Worm (Caenorhabditis elegans) whole organism, L1 larva: ENCODE data around the gene lgg-2.

ENCODE experiments used
- blmp-1 ChIP-seq: fragments of 150-350 bp; optimal IDR thresholded peaks from 2 replicates; lab custom pipeline; 2014; ENCODE audit warnings: missing biosample characterization, missing genetic modification characterization
- ceh-8 ChIP-seq: fragments of 200-800 bp; sonication (Bioruptor generic); optimal IDR thresholded peaks from 2 replicates; lab custom pipeline; 2018; ENCODE audit warnings: mild to moderate bottlenecking, missing genetic modification characterization, moderate library complexity, missing compliant biosample characterization
- ceh-82 ChIP-seq, 3 experiments: fragments of 150-350 bp in 1 of 3; sonication (generic microtip) in 2 of 3; optimal IDR thresholded peaks; 2 replicates each; lab custom pipeline; 2014 to 2017; ENCODE audit warnings: missing biosample characterization in 3 of 3, missing genetic modification characterization in 3 of 3
- ceh-90 ChIP-seq: sonication (generic microtip); optimal IDR thresholded peaks from 2 replicates; lab custom pipeline; 2016; ENCODE audit warnings: missing genetic modification characterization, missing compliant biosample characterization
- dpl-1 ChIP-seq, 3 experiments: fragments of 150-350 bp in 2 of 3; sonication (generic microtip) in 1 of 3; optimal IDR thresholded peaks; 2 replicates each; lab custom pipeline; 2014 to 2017; ENCODE audit warnings: missing biosample characterization in 3 of 3, missing genetic modification characterization in 3 of 3, missing genetic modification reagents in 3 of 3
- dsc-1 ChIP-seq: sonication (generic microtip); optimal IDR thresholded peaks from 2 replicates; lab custom pipeline; 2016; ENCODE audit warnings: mild to moderate bottlenecking, missing genetic modification characterization, missing compliant biosample characterization
- efl-1 ChIP-seq, 4 experiments: fragments of 150-350 bp; optimal IDR thresholded peaks in 3 of 4; peaks in 1 of 4; 1 replicate in 1 of 4; 2 replicates in 3 of 4; lab custom pipeline; 2014; ENCODE audit warnings: missing biosample characterization in 2 of 4, missing genetic modification characterization in 2 of 4, missing genetic modification reagents in 2 of 4
- efl-3 ChIP-seq: fragments of 200-800 bp; sonication (Bioruptor generic); optimal IDR thresholded peaks from 2 replicates; lab custom pipeline; 2018; ENCODE audit warnings: mild to moderate bottlenecking, missing genetic modification characterization, missing compliant biosample characterization
- egl-27 ChIP-seq, 2 experiments: fragments of 150-350 bp in 1 of 2; sonication (generic microtip); optimal IDR thresholded peaks; 3 replicates each; lab custom pipeline; 2017 to 2018; ENCODE audit warnings: missing biosample characterization in 2 of 2, missing genetic modification characterization in 2 of 2, missing genetic modification reagents in 2 of 2
- elt-3 ChIP-seq, 6 experiments: fragments of 150-350 bp in 1 of 6; sonication (generic microtip); optimal IDR thresholded peaks; 2 replicates each; lab custom pipeline; 2017 to 2018; ENCODE audit warnings: missing biosample characterization in 6 of 6, missing genetic modification characterization in 6 of 6, inconsistent platforms in 1 of 6
- fkh-10 ChIP-seq: sonication (generic microtip); optimal IDR thresholded peaks from 2 replicates; lab custom pipeline; 2017; ENCODE audit warnings: missing biosample characterization, missing genetic modification reagents, missing genetic modification characterization
- fkh-4 ChIP-seq: sonication (generic microtip); optimal IDR thresholded peaks from 2 replicates; lab custom pipeline; 2016; ENCODE audit warnings: missing compliant biosample characterization, missing genetic modification characterization, borderline replicate concordance
- fkh-8 ChIP-seq: sonication (generic microtip); optimal IDR thresholded peaks from 2 replicates; lab custom pipeline; 2016; ENCODE audit warnings: mild to moderate bottlenecking, missing genetic modification characterization, missing compliant biosample characterization
- isw-1 ChIP-seq: fragments of 200-800 bp; sonication (Bioruptor generic); IDR thresholded peaks from 2 replicates; pipeline ENCODE4 v1.3.6; 2022; ENCODE audit warnings: missing genetic modification characterization, missing compliant biosample characterization
- jun-1 ChIP-seq: fragments of 150-350 bp; optimal IDR thresholded peaks from 2 replicates; lab custom pipeline; 2014; ENCODE audit warnings: missing biosample characterization, missing genetic modification reagents, missing genetic modification characterization
- lin-14 ChIP-seq: fragments of 200-800 bp; sonication (Bioruptor generic); optimal IDR thresholded peaks from 2 replicates; lab custom pipeline; 2018; ENCODE audit warnings: mild to moderate bottlenecking, missing genetic modification characterization, moderate library complexity, missing compliant biosample characterization
- lin-39 ChIP-seq: fragments of 150-350 bp; optimal IDR thresholded peaks from 2 replicates; lab custom pipeline; 2014; ENCODE audit warnings: missing biosample characterization, missing genetic modification reagents, missing genetic modification characterization
- lsy-2 ChIP-seq, 2 experiments: fragments of 150-350 bp; optimal IDR thresholded peaks; 2 replicates each; lab custom pipeline; 2014; ENCODE audit warnings: missing biosample characterization in 2 of 2, missing genetic modification characterization in 2 of 2
- mdl-1 ChIP-seq, 2 experiments: fragments of 150-350 bp; optimal IDR thresholded peaks; 2 replicates each; lab custom pipeline; 2014 to 2017; ENCODE audit warnings: missing biosample characterization in 2 of 2, missing genetic modification characterization in 2 of 2, inconsistent platforms in 1 of 2
- mef-2 ChIP-seq: fragments of 150-350 bp; optimal IDR thresholded peaks from 2 replicates; lab custom pipeline; 2014; ENCODE audit warnings: missing biosample characterization, missing genetic modification characterization
- mep-1 ChIP-seq: fragments of 150-350 bp; optimal IDR thresholded peaks from 2 replicates; lab custom pipeline; 2014; ENCODE audit warnings: missing biosample characterization, missing genetic modification characterization
- nhr-12 ChIP-seq: sonication (generic microtip); optimal IDR thresholded peaks from 2 replicates; lab custom pipeline; 2017; ENCODE audit warnings: missing biosample characterization, missing genetic modification characterization
- nhr-19 ChIP-seq: fragments of 200-800 bp; sonication (Bioruptor generic); conservative IDR thresholded peaks from 2 replicates; pipeline ENCODE4 v1.3.6; 2022; ENCODE audit warnings: missing genetic modification characterization, missing compliant biosample characterization
- nhr-20 ChIP-seq: sonication (generic microtip); optimal IDR thresholded peaks from 2 replicates; lab custom pipeline; 2016; ENCODE audit warnings: mild to moderate bottlenecking, missing genetic modification characterization, missing compliant biosample characterization
- nhr-71 ChIP-seq: sonication (generic microtip); optimal IDR thresholded peaks from 2 replicates; lab custom pipeline; 2016; ENCODE audit warnings: mild to moderate bottlenecking, missing genetic modification characterization, moderate library complexity, missing compliant biosample characterization
- nhr-85 ChIP-seq: sonication (generic microtip); peaks from one replicate; lab custom pipeline; 2016; ENCODE audit warnings: missing genetic modification characterization, inconsistent platforms, missing compliant biosample characterization
- nhr-90 ChIP-seq: sonication (generic microtip); optimal IDR thresholded peaks from 2 replicates; lab custom pipeline; 2016; ENCODE audit warnings: mild to moderate bottlenecking, missing genetic modification characterization, missing compliant biosample characterization; ENCODE audit not compliant: poor library complexity
- pag-3 ChIP-seq: sonication (generic microtip); optimal IDR thresholded peaks from 2 replicates; lab custom pipeline; 2017; ENCODE audit warnings: missing genetic modification characterization, mild to moderate bottlenecking, missing compliant biosample characterization, antibody characterized with exemption, borderline replicate concordance; ENCODE audit not compliant: insufficient read depth
- pax-3 ChIP-seq: fragments of 200-800 bp; sonication (Bioruptor generic); optimal IDR thresholded peaks from 2 replicates; lab custom pipeline; 2018; ENCODE audit warnings: mild to moderate bottlenecking, missing genetic modification characterization, moderate library complexity, missing compliant biosample characterization
- rnt-1 ChIP-seq: sonication (generic microtip); optimal IDR thresholded peaks from 2 replicates; lab custom pipeline; 2016; ENCODE audit warnings: mild to moderate bottlenecking, missing genetic modification characterization, moderate library complexity, missing compliant biosample characterization
- skn-1 ChIP-seq: fragments of 150-350 bp; optimal IDR thresholded peaks from 2 replicates; lab custom pipeline; 2014; ENCODE audit warnings: missing biosample characterization, missing genetic modification characterization
- snu-23 ChIP-seq: sonication (generic microtip); optimal IDR thresholded peaks from 2 replicates; lab custom pipeline; 2016; ENCODE audit warnings: missing genetic modification characterization, missing compliant biosample characterization
- sup-37 ChIP-seq: fragments of 200-800 bp; sonication (Bioruptor generic); optimal IDR thresholded peaks from 2 replicates; lab custom pipeline; 2018; ENCODE audit warnings: mild to moderate bottlenecking, missing genetic modification characterization, missing compliant biosample characterization
- swsn-7 ChIP-seq: sonication (generic microtip); optimal IDR thresholded peaks from 2 replicates; lab custom pipeline; 2016; ENCODE audit warnings: missing genetic modification characterization, missing compliant biosample characterization
- tbx-2 ChIP-seq: sonication (generic microtip); optimal IDR thresholded peaks from 2 replicates; lab custom pipeline; 2016; ENCODE audit warnings: missing genetic modification characterization, missing compliant biosample characterization
- tlp-1 ChIP-seq: fragments of 150-350 bp; optimal IDR thresholded peaks from 2 replicates; lab custom pipeline; 2014; ENCODE audit warnings: missing biosample characterization, missing genetic modification characterization
- unc-130 ChIP-seq: fragments of 150-350 bp; optimal IDR thresholded peaks from 2 replicates; lab custom pipeline; 2017; ENCODE audit warnings: missing biosample characterization, missing genetic modification characterization, inconsistent platforms
- unc-62 ChIP-seq: fragments of 150-350 bp; optimal IDR thresholded peaks from 2 replicates; lab custom pipeline; 2014; ENCODE audit warnings: missing biosample characterization, missing genetic modification reagents, missing genetic modification characterization
- vab-15 ChIP-seq: sonication (generic microtip); optimal IDR thresholded peaks from 2 replicates; lab custom pipeline; 2017; ENCODE audit warnings: missing genotype, mild to moderate bottlenecking, missing genetic modification characterization, missing compliant biosample characterization
- xbp-1 ChIP-seq: sonication (generic microtip); optimal IDR thresholded peaks from 2 replicates; lab custom pipeline; 2016; ENCODE audit warnings: missing genetic modification characterization, missing compliant biosample characterization
- zip-4 ChIP-seq: fragments of 200-800 bp; sonication (Bioruptor generic); optimal IDR thresholded peaks from 2 replicates; lab custom pipeline; 2018; ENCODE audit warnings: mild to moderate bottlenecking, missing genetic modification characterization, moderate library complexity, missing compliant biosample characterization
- ztf-11 ChIP-seq, 2 experiments: sonication (generic microtip); optimal IDR thresholded peaks; 2 replicates each; lab custom pipeline; 2016 to 2017; ENCODE audit warnings: missing genetic modification characterization in 2 of 2, missing biosample characterization in 1 of 2, missing compliant biosample characterization in 1 of 2
- ztf-4 ChIP-seq: fragments of 150-350 bp; optimal IDR thresholded peaks from 2 replicates; lab custom pipeline; 2014; ENCODE audit warnings: missing biosample characterization, missing genetic modification characterization

The lgg-2 gene

ce11 chrIV:10980628-10981027, 44.9 kb upstream of the lgg-2 start (continued):
- TF ChIP-seq jun-1 (tag; lab: Kevin White, UChicago), result no peak
- TF ChIP-seq nhr-85 (tag; lab: Kevin White, UChicago), result peak; percentile 73
- peak; percentile 62 for TF ChIP-seq lin-14
- no peak for TF ChIP-seq tlp-1 (tag; lab: Kevin White, UChicago)
- TF ChIP-seq mdl-1 (tag; optimal IDR thresholded peaks at IDR 0.05; lab: Kevin White, UChicago), result no peak
- no peak for TF ChIP-seq nhr-71 (tag; lab: Kevin White, UChicago)
- TF ChIP-seq ztf-4 (tag; lab: Kevin White, UChicago), result no peak
- no peak for TF ChIP-seq pag-3 (tag; lab: Kevin White, UChicago)
- TF ChIP-seq skn-1 (tag; lab: Kevin White, UChicago), result no peak
- no peak for TF ChIP-seq egl-27 (tag; optimal IDR thresholded peaks at IDR 0.05; lab: Kevin White, UChicago)
- no peak for TF ChIP-seq pax-3
- TF ChIP-seq efl-3 (GFP tag; lab: Kevin White, UChicago), result no peak
- TF ChIP-seq dsc-1 (tag; lab: Kevin White, UChicago), result no peak
- no peak for TF ChIP-seq sup-37
- TF ChIP-seq fkh-8, result no peak
- no peak for TF ChIP-seq nhr-90 (tag; lab: Kevin White, UChicago)
- no peak for TF ChIP-seq nhr-12 (tag; lab: Kevin White, UChicago)
- no peak for TF ChIP-seq vab-15
- TF ChIP-seq unc-62 (GFP tag; lab: Kevin White, UChicago), result no peak
- TF ChIP-seq fkh-10 (GFP tag; lab: Kevin White, UChicago), result no peak
- TF ChIP-seq blmp-1 (tag; lab: Kevin White, UChicago), result peak; percentile 20
- no peak for TF ChIP-seq isw-1
- TF ChIP-seq unc-130, result no peak
- no peak for TF ChIP-seq elt-3 (tag; optimal IDR thresholded peaks at IDR 0.05; lab: Kevin White, UChicago)
- no peak for TF ChIP-seq mef-2 (tag; lab: Kevin White, UChicago)
- no peak for TF ChIP-seq dpl-1 (GFP tag; optimal IDR thresholded peaks at IDR 0.05; lab: Kevin White, UChicago)
- no peak for TF ChIP-seq ceh-8
- TF ChIP-seq zip-4 (GFP tag; lab: Kevin White, UChicago), result no peak
- TF ChIP-seq tbx-2 (tag; lab: Kevin White, UChicago), result no peak
- no peak for TF ChIP-seq ceh-90 (tag; lab: Kevin White, UChicago)

DNA sequence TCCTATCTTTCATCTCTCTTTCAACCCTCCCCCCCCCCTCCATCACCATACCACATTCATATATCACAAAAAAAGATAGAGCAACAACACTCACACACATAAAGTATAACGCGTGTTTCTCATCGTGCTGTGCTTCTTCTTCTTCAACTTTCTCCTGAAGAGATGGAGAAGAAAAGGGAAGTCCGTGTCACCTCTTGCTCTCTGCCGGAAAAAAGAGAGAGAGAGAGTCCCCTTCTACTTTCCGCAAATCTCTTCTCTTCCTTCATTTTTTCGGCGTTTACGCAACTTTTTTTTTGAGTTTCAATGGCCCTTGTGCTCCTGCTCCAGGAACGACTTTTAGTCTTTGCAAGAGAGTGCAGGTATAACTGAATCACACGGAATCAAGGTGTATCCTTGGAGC, 44.0 kb upstream of the lgg-2 start:
- no peak for TF ChIP-seq unc-62 (GFP tag; lab: Kevin White, UChicago)
- 0 out of 2 replicates have a peak, but pooled peaks have one; percentile 2 for TF ChIP-seq nhr-19
- TF ChIP-seq xbp-1 (tag; lab: Kevin White, UChicago), result no peak
- no peak for TF ChIP-seq fkh-4
- no peak for TF ChIP-seq efl-1 (optimal IDR thresholded peaks at IDR 0.05; lab: Kevin White, UChicago)
- TF ChIP-seq efl-1 (GFP tag; optimal IDR thresholded peaks at IDR 0.05 in 1 of 2; lab: Kevin White, UChicago), result peak in 1 of 2 experiments; percentile 31
- TF ChIP-seq isw-1, result no peak
- peak in 1 of 2 experiments; percentile 24 for TF ChIP-seq lsy-2 (tag; optimal IDR thresholded peaks at IDR 0.05; lab: Kevin White, UChicago)
- TF ChIP-seq ceh-82 (tag; optimal IDR thresholded peaks at IDR 0.05; lab: Kevin White, UChicago), result peak in 1 of 3 experiments; percentile 26
- no peak for TF ChIP-seq pax-3
- TF ChIP-seq snu-23, result peak; percentile 12
- TF ChIP-seq fkh-8, result peak; percentile 6
- peak; percentile 85 for TF ChIP-seq lin-14
- peak; percentile 11 for TF ChIP-seq dsc-1 (tag; lab: Kevin White, UChicago)
- TF ChIP-seq lin-39 (tag; lab: Kevin White, UChicago), result no peak
- peak; percentile 8 for TF ChIP-seq swsn-7 (tag; lab: Kevin White, UChicago)
- peak; percentile 27 for TF ChIP-seq nhr-71 (tag; lab: Kevin White, UChicago)
- peak; percentile 43 for TF ChIP-seq rnt-1 (tag; lab: Kevin White, UChicago)
- TF ChIP-seq fkh-10 (GFP tag; lab: Kevin White, UChicago), result peak; percentile 88
- no peak for TF ChIP-seq mep-1
- no peak for TF ChIP-seq ztf-11 (tag; optimal IDR thresholded peaks at IDR 0.05; lab: Kevin White, UChicago)
- no peak for TF ChIP-seq nhr-20 (tag; lab: Kevin White, UChicago)
